Fruit fly (Drosophila melanogaster) whole organism, embryonic: ENCODE measurements around the gene CG15882.

Source experiments
- Asciz ChIP-seq: fragments of 200-800 bp; sonication (Bioruptor generic); optimal IDR thresholded peaks from 2 replicates; lab custom pipeline; 2017; ENCODE audit warnings: missing biosample characterization, mild to moderate bottlenecking, missing genetic modification characterization, missing genetic modification reagents
- Atf6 ChIP-seq: fragments of 200-800 bp; sonication (Bioruptor generic); IDR thresholded peaks from 2 replicates; pipeline ENCODE4 v1.3.6; 2022; ENCODE audit warnings: missing biosample characterization, missing genetic modification characterization
- B-H2 ChIP-seq: fragments of 200-800 bp; sonication (Bioruptor generic); optimal IDR thresholded peaks from 2 replicates; lab custom pipeline; 2018; ENCODE audit warnings: missing biosample characterization, mild to moderate bottlenecking, missing genetic modification characterization
- Blimp-1 ChIP-seq: fragments of 200-800 bp; sonication (Bioruptor generic); optimal IDR thresholded peaks from 3 replicates; lab custom pipeline; 2018; ENCODE audit warnings: missing biosample characterization, missing genetic modification characterization, mild to moderate bottlenecking, moderate library complexity, missing genetic modification reagents
- CG10321 ChIP-seq: fragments of 200-800 bp; sonication (Bioruptor generic); IDR thresholded peaks from 2 replicates; pipeline ENCODE4 v1.3.6; 2022; ENCODE audit warnings: missing biosample characterization, missing genetic modification characterization
- CG10543 ChIP-seq: fragments of 200-800 bp; sonication (Bioruptor generic); optimal IDR thresholded peaks from 3 replicates; lab custom pipeline; 2017; ENCODE audit warnings: missing biosample characterization, mild to moderate bottlenecking, missing genetic modification characterization, moderate library complexity
- CG13287 ChIP-seq: fragments of 200-800 bp; sonication (Bioruptor generic); IDR thresholded peaks from 2 replicates; pipeline ENCODE4 v1.3.6; 2022; ENCODE audit warnings: missing biosample characterization, missing genetic modification characterization; ENCODE audit not compliant: partially characterized antibody
- CG14710 ChIP-seq: fragments of 200-800 bp; sonication (Bioruptor generic); optimal IDR thresholded peaks from 3 replicates; lab custom pipeline; 2019; ENCODE audit warnings: missing biosample characterization, mild to moderate bottlenecking, missing genetic modification characterization, moderate library complexity
- CG15011 ChIP-seq: fragments of 200-800 bp; sonication (Bioruptor generic); optimal IDR thresholded peaks from 3 replicates; lab custom pipeline; 2018; ENCODE audit warnings: missing biosample characterization, mild to moderate bottlenecking, missing genetic modification characterization
- CG1529 ChIP-seq: fragments of 200-800 bp; sonication (Bioruptor generic); optimal IDR thresholded peaks from 3 replicates; lab custom pipeline; 2018; ENCODE audit warnings: missing biosample characterization, missing genetic modification characterization
- CG17359 ChIP-seq: fragments of 200-800 bp; sonication (Bioruptor generic); optimal IDR thresholded peaks from 3 replicates; lab custom pipeline; 2018; ENCODE audit warnings: missing biosample characterization, mild to moderate bottlenecking, missing genetic modification characterization, moderate library complexity
- CG17361 ChIP-seq: fragments of 200-800 bp; sonication (Bioruptor generic); IDR thresholded peaks from 3 replicates; pipeline ENCODE4 v1.3.6; 2022; ENCODE audit warnings: missing biosample characterization, missing genetic modification characterization
- CG18619 ChIP-seq: fragments of 200-800 bp; sonication (Bioruptor generic); optimal IDR thresholded peaks from 3 replicates; lab custom pipeline; 2017; ENCODE audit warnings: missing biosample characterization, mild to moderate bottlenecking, missing genetic modification characterization
- CG34224 ChIP-seq: fragments of 200-800 bp; sonication (Bioruptor generic); IDR thresholded peaks from 3 replicates; pipeline ENCODE4 v1.3.6; 2022; ENCODE audit warnings: missing biosample characterization, missing genetic modification characterization; ENCODE audit not compliant: partially characterized antibody
- CG6272 ChIP-seq: fragments of 200-800 bp; sonication (Bioruptor generic); IDR thresholded peaks from 2 replicates; pipeline ENCODE4 v1.3.6; 2022; ENCODE audit warnings: missing biosample characterization, missing genetic modification characterization
- CG7963 ChIP-seq: fragments of 200-800 bp; sonication (Bioruptor generic); IDR thresholded peaks from 3 replicates; pipeline ENCODE4 v1.3.6; 2022; ENCODE audit warnings: missing biosample characterization, missing genetic modification characterization; ENCODE audit not compliant: partially characterized antibody
- CG9727 ChIP-seq: fragments of 200-800 bp; sonication (Bioruptor generic); optimal IDR thresholded peaks from 3 replicates; lab custom pipeline; 2017; ENCODE audit warnings: missing biosample characterization, mild to moderate bottlenecking, missing genetic modification characterization
- CHES-1-like ChIP-seq: fragments of 200-800 bp; sonication (Bioruptor generic); optimal IDR thresholded peaks from 2 replicates; lab custom pipeline; 2016; ENCODE audit warnings: missing biosample characterization, missing genetic modification characterization
- D19B ChIP-seq: fragments of 200-800 bp; sonication (Bioruptor generic); optimal IDR thresholded peaks from 2 replicates; lab custom pipeline; 2017; ENCODE audit warnings: missing biosample characterization, mild to moderate bottlenecking, missing genetic modification characterization
- Dip2 ChIP-seq: fragments of 200-800 bp; sonication (Bioruptor generic); IDR thresholded peaks from 2 replicates; pipeline ENCODE4 v1.3.6; 2022; ENCODE audit warnings: missing biosample characterization, missing genetic modification characterization
- Ets65A ChIP-seq: fragments of 200-800 bp; sonication (Bioruptor generic); peaks from one replicate; lab custom pipeline; 2016; ENCODE audit warnings: missing biosample characterization, missing genetic modification characterization
- HLH3B ChIP-seq: fragments of 200-800 bp; sonication (Bioruptor generic); IDR thresholded peaks from 2 replicates; pipeline ENCODE4 v1.3.6; 2022; ENCODE audit warnings: missing biosample characterization, missing genetic modification characterization
- Hey ChIP-seq: fragments of 200-800 bp; sonication (Bioruptor generic); optimal IDR thresholded peaks from 3 replicates; lab custom pipeline; 2018; ENCODE audit warnings: missing biosample characterization, mild to moderate bottlenecking, missing genetic modification characterization
- Hsf ChIP-seq: fragments of 200-800 bp; sonication (Bioruptor generic); optimal IDR thresholded peaks from 3 replicates; lab custom pipeline; 2016; ENCODE audit warnings: missing biosample characterization, missing genetic modification characterization
- NK7.1 ChIP-seq: fragments of 200-800 bp; sonication (Bioruptor generic); optimal IDR thresholded peaks from 3 replicates; lab custom pipeline; 2016; ENCODE audit warnings: missing biosample characterization, missing genetic modification characterization
- Neu2 ChIP-seq: fragments of 200-800 bp; sonication (Bioruptor generic); optimal IDR thresholded peaks from 3 replicates; lab custom pipeline; 2016; ENCODE audit warnings: missing biosample characterization, missing genetic modification characterization, borderline replicate concordance
- Optix ChIP-seq: fragments of 200-800 bp; sonication (Bioruptor generic); IDR thresholded peaks from 3 replicates; pipeline ENCODE4 v1.3.6; 2022; ENCODE audit warnings: missing biosample characterization, missing genetic modification characterization
- Tbp ChIP-seq: fragments of >200 bp; optimal IDR thresholded peaks from 2 replicates; lab custom pipeline; 2018; ENCODE audit warnings: missing biosample characterization, missing genetic modification characterization
- Trl ChIP-seq, 3 experiments: fragments of >200 bp in 2 of 3; fragments of 200-800 bp in 1 of 3; sonication (Bioruptor generic) in 1 of 3; optimal IDR thresholded peaks; 2 replicates in 1 of 3; 3 replicates in 2 of 3; lab custom pipeline; 2016 to 2017; ENCODE audit warnings: missing biosample characterization in 1 of 3, missing genetic modification characterization in 1 of 3
- btn ChIP-seq: fragments of 200-800 bp; sonication (Bioruptor generic); optimal IDR thresholded peaks from 2 replicates; lab custom pipeline; 2016; ENCODE audit warnings: missing biosample characterization, missing genetic modification characterization
- caup ChIP-seq: fragments of 200-800 bp; sonication (Bioruptor generic); optimal IDR thresholded peaks from 3 replicates; lab custom pipeline; 2017; ENCODE audit warnings: missing biosample characterization, mild to moderate bottlenecking, missing genetic modification characterization, moderate library complexity; ENCODE audit not compliant: severe bottlenecking
- chm ChIP-seq: fragments of 200-800 bp; sonication (Bioruptor generic); IDR thresholded peaks from 2 replicates; pipeline ENCODE4 v1.3.6; 2022; ENCODE audit warnings: missing biosample characterization, missing genetic modification characterization
- croc ChIP-seq: fragments of 200-800 bp; sonication (Bioruptor generic); conservative IDR thresholded peaks from 3 replicates; pipeline ENCODE4 v1.3.6; 2022; ENCODE audit warnings: missing biosample characterization, missing genetic modification characterization
- crol ChIP-seq: fragments of 200-800 bp; sonication (Bioruptor generic); IDR thresholded peaks from 2 replicates; pipeline ENCODE4 v1.3.6; 2022; ENCODE audit warnings: missing biosample characterization, missing genetic modification characterization
- fd102C ChIP-seq: fragments of 200-800 bp; sonication (Bioruptor generic); optimal IDR thresholded peaks from 2 replicates; lab custom pipeline; 2018; ENCODE audit warnings: missing biosample characterization, mild to moderate bottlenecking, missing genetic modification characterization, moderate library complexity
- gsb-n ChIP-seq: fragments of 200-800 bp; sonication (Bioruptor generic); optimal IDR thresholded peaks from 3 replicates; lab custom pipeline; 2018; ENCODE audit warnings: missing biosample characterization, mild to moderate bottlenecking, missing genetic modification characterization
- hb ChIP-seq: fragments of 200-800 bp; sonication (Bioruptor generic); IDR thresholded peaks from 3 replicates; pipeline ENCODE4 v1.3.6; 2022; ENCODE audit warnings: missing biosample characterization, missing genetic modification characterization; ENCODE audit not compliant: partially characterized antibody
- insv ChIP-seq, 2 experiments: fragments of 200-800 bp; sonication (Bioruptor generic); optimal IDR thresholded peaks; 3 replicates each; lab custom pipeline; 2016 to 2018; ENCODE audit warnings: missing biosample characterization in 2 of 2, missing genetic modification characterization in 2 of 2
- ken ChIP-seq: fragments of 200-800 bp; sonication (Bioruptor generic); IDR thresholded peaks from 3 replicates; pipeline ENCODE4 v1.3.6; 2022; ENCODE audit warnings: missing biosample characterization, missing genetic modification characterization
- nau ChIP-seq: fragments of 200-800 bp; sonication (Bioruptor generic); optimal IDR thresholded peaks from 3 replicates; lab custom pipeline; 2017; ENCODE audit warnings: missing biosample characterization, mild to moderate bottlenecking, missing genetic modification characterization, missing genetic modification reagents
- otp ChIP-seq: fragments of 200-800 bp; sonication (Bioruptor generic); IDR thresholded peaks from 3 replicates; pipeline ENCODE4, ENCODE4 v1.3.6; 2022; ENCODE audit warnings: missing biosample characterization, missing genetic modification characterization
- pan ChIP-seq, 4 experiments: fragments of >200 bp in 3 of 4; fragments of 200-800 bp in 1 of 4; sonication (Bioruptor generic) in 1 of 4; optimal IDR thresholded peaks in 3 of 4; IDR thresholded peaks in 1 of 4; 2 replicates each; pipeline versions ENCODE4 v1.3.6 to Lab custom; 2017 to 2022; ENCODE audit warnings: missing biosample characterization in 2 of 4, missing genetic modification characterization in 2 of 4, mixed read lengths in 1 of 4
- pnt ChIP-seq: fragments of 200-800 bp; sonication (Bioruptor generic); optimal IDR thresholded peaks from 3 replicates; lab custom pipeline; 2016; ENCODE audit warnings: missing biosample characterization, missing genetic modification characterization
- pum ChIP-seq: fragments of 200-800 bp; sonication (Bioruptor generic); optimal IDR thresholded peaks from 2 replicates; lab custom pipeline; 2016; ENCODE audit warnings: missing biosample characterization, missing genetic modification characterization
- sna ChIP-seq: fragments of 200-800 bp; sonication (Bioruptor generic); IDR thresholded peaks from 2 replicates; pipeline ENCODE4 v1.3.6; 2022; ENCODE audit warnings: missing biosample characterization, missing genetic modification characterization; ENCODE audit not compliant: partially characterized antibody
- sob ChIP-seq: fragments of 200-800 bp; sonication (Bioruptor generic); IDR thresholded peaks from 2 replicates; pipeline ENCODE4 v1.3.6; 2022; ENCODE audit warnings: missing biosample characterization, missing genetic modification characterization
- tio ChIP-seq: fragments of 200-800 bp; sonication (Bioruptor generic); optimal IDR thresholded peaks from 2 replicates; lab custom pipeline; 2017; ENCODE audit warnings: missing biosample characterization, missing genetic modification characterization, inconsistent platforms
- trem ChIP-seq: fragments of 200-800 bp; optimal IDR thresholded peaks from 3 replicates; lab custom pipeline; 2019; ENCODE audit warnings: missing biosample characterization, mild to moderate bottlenecking, missing genetic modification characterization, moderate library complexity
- unc-4 ChIP-seq: fragments of 200-800 bp; sonication (Bioruptor generic); IDR thresholded peaks from 2 replicates; pipeline ENCODE4 v1.3.6; 2022; ENCODE audit warnings: missing biosample characterization, missing genetic modification characterization; ENCODE audit not compliant: partially characterized antibody

CG15882 gene

dm6 chrX:19146421-19146952, 22.3 kb upstream of the CG15882 start (continued):
- TF ChIP-seq NK7.1 (GFP tag; lab: Kevin White, UChicago): peak; percentile 61
- TF ChIP-seq CG10321 (GFP tag; lab: Robert Waterston, UW): peak; percentile 72
- no peak for TF ChIP-seq ken (GFP tag; lab: Robert Waterston, UW)
- TF ChIP-seq pnt: peak; percentile 11
- TF ChIP-seq gsb-n: no peak
- 0 out of 3 replicates have a peak, but pooled peaks have one; percentile 34 for TF ChIP-seq Optix
- TF ChIP-seq nau (GFP tag; lab: Kevin White, UChicago): no peak
- peak; percentile 3 for TF ChIP-seq CHES-1-like (GFP tag; lab: Kevin White, UChicago)
- TF ChIP-seq pum (GFP tag; lab: Kevin White, UChicago): no peak
- TF ChIP-seq Hsf: peak; percentile 43
- no peak for TF ChIP-seq CG6272 (GFP tag; lab: Robert Waterston, UW)
- TF ChIP-seq Asciz: no peak
- no peak for TF ChIP-seq insv (GFP tag; optimal IDR thresholded peaks at IDR 0.05; lab: Kevin White, UChicago)
- peak in 1 of 2 experiments; percentile 35 for TF ChIP-seq Trl (optimal IDR thresholded peaks at IDR 0.05; lab: Kevin White, UChicago)
- TF ChIP-seq Trl (GFP tag; optimal IDR thresholded peaks at IDR 0.05; lab: Kevin White, UChicago): no peak
- TF ChIP-seq unc-4 (GFP tag; lab: Robert Waterston, UW): no peak
- TF ChIP-seq HLH3B: 0 out of 2 replicates have a peak, but pooled peaks have one; percentile 16
- TF ChIP-seq B-H2 (GFP tag; lab: Kevin White, UChicago): no peak
- TF ChIP-seq sna: no peak
- TF ChIP-seq CG10543: no peak
- no peak for TF ChIP-seq CG18619 (GFP tag; lab: Kevin White, UChicago)
- 0 out of 2 replicates have a peak, but pooled peaks have one; percentile 24 for TF ChIP-seq chm
- TF ChIP-seq D19B: peak; percentile 95
- TF ChIP-seq Blimp-1: peak; percentile 26
- no peak for TF ChIP-seq CG17361 (GFP tag; lab: Robert Waterston, UW)
- no peak for TF ChIP-seq Hey (tag; lab: Kevin White, UChicago)
- no peak for TF ChIP-seq CG15011 (GFP tag; lab: Kevin White, UChicago)
- TF ChIP-seq otp (GFP tag; lab: Robert Waterston, UW): peak; percentile 14; the same call in 1 of the 3 replicates
- TF ChIP-seq sob (GFP tag; lab: Robert Waterston, UW): no peak
- no peak for TF ChIP-seq Neu2 (GFP tag; lab: Kevin White, UChicago)
- TF ChIP-seq hb (GFP tag; lab: Robert Waterston, UW): no peak
- TF ChIP-seq CG7963: no peak
- TF ChIP-seq CG1529 (GFP tag; lab: Kevin White, UChicago): no peak
- TF ChIP-seq trem (tag; lab: Kevin White, UChicago): no peak
- TF ChIP-seq CG13287 (GFP tag; lab: Robert Waterston, UW): no peak
- TF ChIP-seq CG14710 (tag; lab: Kevin White, UChicago): no peak
- TF ChIP-seq btn (GFP tag; lab: Kevin White, UChicago): no peak
- no peak for TF ChIP-seq CG34224 (GFP tag; lab: Robert Waterston, UW)
- peak; percentile 97 for TF ChIP-seq Ets65A
- TF ChIP-seq fd102C (GFP tag; lab: Kevin White, UChicago): no peak
- TF ChIP-seq caup (GFP tag; lab: Kevin White, UChicago): no peak
- no peak for TF ChIP-seq pan (optimal IDR thresholded peaks at IDR 0.05; lab: Kevin White, UChicago)
- peak in 1 of 2 experiments; percentile 5 for TF ChIP-seq pan (GFP tag; optimal IDR thresholded peaks at IDR 0.05 in 1 of 2, IDR thresholded peaks at IDR 0.05 in 1 of 2)
- TF ChIP-seq Atf6 (GFP tag; lab: Robert Waterston, UW): no peak
- peak; percentile 13 for TF ChIP-seq tio (GFP tag; lab: Kevin White, UChicago)
- TF ChIP-seq crol (GFP tag; lab: Robert Waterston, UW): peak; percentile 66
- TF ChIP-seq Tbp (GFP tag; lab: Kevin White, UChicago): no peak
- TF ChIP-seq CG17359 (tag; lab: Kevin White, UChicago): no peak
- no peak for TF ChIP-seq Dip2 (GFP tag; lab: Robert Waterston, UW)
- TF ChIP-seq CG9727: peak; percentile 27
- TF ChIP-seq croc (GFP tag; lab: Robert Waterston, UW): no peak
